Fruit fly (Drosophila melanogaster): ENCODE measurements around the gene CG10958.

The CG10958 gene

DNA sequence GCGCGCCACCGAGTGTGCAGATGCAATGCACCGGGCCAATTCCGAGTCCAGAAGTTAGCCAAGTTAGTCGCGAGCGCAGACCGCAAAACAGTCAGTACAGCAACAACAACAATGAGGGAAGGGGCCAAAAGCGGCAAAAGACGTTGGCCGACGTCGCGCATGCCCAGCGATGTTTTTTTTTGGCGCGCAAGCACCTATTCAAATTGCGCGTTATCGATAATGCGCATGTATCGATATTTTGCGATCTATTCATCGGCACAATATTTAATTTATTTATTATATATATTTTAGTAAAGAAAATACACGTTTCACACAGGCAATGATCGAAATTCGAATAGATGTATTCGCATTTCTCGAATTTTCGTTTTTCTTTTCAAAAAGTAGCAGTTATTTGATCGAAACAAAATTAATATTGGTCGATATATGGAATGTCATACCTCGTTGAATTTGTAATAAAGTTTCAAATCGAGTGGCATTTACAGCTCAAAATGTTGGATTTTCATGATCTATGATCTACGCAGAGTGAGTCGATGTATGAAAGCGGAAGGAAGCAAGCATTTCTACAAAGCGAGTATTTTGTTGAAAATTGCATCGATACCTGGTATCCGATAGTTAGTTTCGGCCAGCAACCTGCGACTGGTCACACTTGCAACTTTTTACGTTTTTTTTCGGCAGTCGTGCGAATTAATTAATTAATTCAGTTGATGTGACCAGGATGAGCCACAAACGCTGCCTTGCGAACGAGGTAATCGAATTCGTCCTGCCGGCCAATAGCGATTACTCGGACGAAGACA, 2.7 kb upstream of the CG10958 start, which contains the start of gene CG2116 (continued):
- TF ChIP-seq wor (GFP tag; IDR thresholded peaks at IDR 0.05) (no peak), pita (GFP tag; optimal IDR thresholded peaks at IDR 0.05) (no peak), CG16815 (GFP tag; optimal IDR thresholded peaks at IDR 0.05) (no peak), CG4854 (GFP tag; optimal IDR thresholded peaks at IDR 0.05) (no peak), E2f1 (GFP tag; IDR thresholded peaks at IDR 0.05) (no peak), CG1603 (tag; optimal IDR thresholded peaks at IDR 0.05) (peak; percentile 49), HLH4C (GFP tag; IDR thresholded peaks at IDR 0.05; ENCODE audit: partially characterized antibody) (peak; percentile 63; the same call in 2 of the 3 replicates), chinmo (GFP tag; IDR thresholded peaks at IDR 0.05; ENCODE audit: partially characterized antibody) (peak; percentile 70), gce (GFP tag; IDR thresholded peaks at IDR 0.05) (no peak), yki (optimal IDR thresholded peaks at IDR 0.05) (no peak), fru (optimal IDR thresholded peaks at IDR 0.05) (no peak), Oli (tag; optimal IDR thresholded peaks at IDR 0.05) (no peak), sc (optimal IDR thresholded peaks at IDR 0.05) (no peak), sc (GFP tag; optimal IDR thresholded peaks at IDR 0.05) (no peak), usp (GFP tag; optimal IDR thresholded peaks at IDR 0.05) (no peak), HHEX (GFP tag; optimal IDR thresholded peaks at IDR 0.05) (no peak), cg (GFP tag; optimal IDR thresholded peaks at IDR 0.05) (no peak), TFAM (GFP tag; optimal IDR thresholded peaks at IDR 0.05) (no peak), hb (GFP tag; IDR thresholded peaks at IDR 0.05; ENCODE audit: partially characterized antibody) (no peak), Opbp (GFP tag; IDR thresholded peaks at IDR 0.05; ENCODE audit: partially characterized antibody) (peak; percentile 43; the same call in 2 of the 3 replicates), CG3838 (GFP tag; optimal IDR thresholded peaks at IDR 0.05) (no peak), nom (GFP tag; optimal IDR thresholded peaks at IDR 0.05) (no peak), vfl (GFP tag; optimal IDR thresholded peaks at IDR 0.05) (no peak), sug (tag; optimal IDR thresholded peaks at IDR 0.05) (no peak), ash1 (GFP tag; optimal IDR thresholded peaks at IDR 0.05) (no peak), gcm (GFP tag; optimal IDR thresholded peaks at IDR 0.05) (no peak), CG30403 (GFP tag; optimal IDR thresholded peaks at IDR 0.05) (no peak), crol (GFP tag; IDR thresholded peaks at IDR 0.05) (no peak), BEAF-32 (GFP tag; optimal IDR thresholded peaks at IDR 0.05) (peak; percentile 85), YL-1 (GFP tag; optimal IDR thresholded peaks at IDR 0.05) (peak; percentile 11), CG1647 (GFP tag; optimal IDR thresholded peaks at IDR 0.05) (no peak), knrl (GFP tag; IDR thresholded peaks at IDR 0.05; ENCODE audit: partially characterized antibody) (peak; percentile 79), Abd-B (GFP tag; optimal IDR thresholded peaks at IDR 0.05) (peak; percentile 6), sna (GFP tag; IDR thresholded peaks at IDR 0.05; ENCODE audit: partially characterized antibody) (0 out of 2 replicates have a peak, but pooled peaks have one; percentile 30), stc (GFP tag; IDR thresholded peaks at IDR 0.05) (no peak), vnd (GFP tag; IDR thresholded peaks at IDR 0.05; ENCODE audit: partially characterized antibody) (peak; percentile 72), dysf (GFP tag; IDR thresholded peaks at IDR 0.05) (no peak), CG7987 (GFP tag; optimal IDR thresholded peaks at IDR 0.05) (no peak), gcm2 (GFP tag; optimal IDR thresholded peaks at IDR 0.05) (no peak), CG33213 (GFP tag; optimal IDR thresholded peaks at IDR 0.05) (no peak), Sry-δ (GFP tag; optimal IDR thresholded peaks at IDR 0.05) (peak; percentile 73), slou (GFP tag; optimal IDR thresholded peaks at IDR 0.05) (no peak), jumu (GFP tag; optimal IDR thresholded peaks at IDR 0.05) (no peak), CG18599 (GFP tag; optimal IDR thresholded peaks at IDR 0.05) (no peak), CG12071 (GFP tag; optimal IDR thresholded peaks at IDR 0.05) (no peak), Adf1 (GFP tag; IDR thresholded peaks at IDR 0.05) (no peak), CG4820 (GFP tag; optimal IDR thresholded peaks at IDR 0.05) (no peak), chm (GFP tag; IDR thresholded peaks at IDR 0.05) (no peak), nerfin-1 (tag; optimal IDR thresholded peaks at IDR 0.05) (no peak), CG10209 (GFP tag; optimal IDR thresholded peaks at IDR 0.05) (no peak)

Data from whole organism, embryonic.